Worm (Caenorhabditis elegans) whole organism, late embryonic: ENCODE results near the gene Y39A1A.31.

ENCODE experiments used
- ama-1 ChIP-seq: fragments of 150-350 bp; optimal IDR thresholded peaks from 2 replicates; lab custom pipeline; 2014
- ceh-34 ChIP-seq: sonication (generic microtip); optimal IDR thresholded peaks from 2 replicates; lab custom pipeline; 2016; ENCODE audit warnings: mild to moderate bottlenecking, missing genetic modification characterization, missing compliant biosample characterization
- sdc-2 ChIP-seq: sonication (generic microtip); optimal IDR thresholded peaks from 2 replicates; lab custom pipeline; 2016; ENCODE audit warnings: missing genotype, missing genetic modification characterization, missing compliant biosample characterization

- TF ChIP-seq sdc-2 (tag; lab: Kevin White, UChicago) (no peak), ceh-34 (tag; lab: Kevin White, UChicago) (no peak), ama-1 (no peak)
Observed at ce11 chrIII:10702805-10703204, 13.8 kb upstream of the Y39A1A.31 start.
